3 fruit fly cellular contexts compared by ENCODE assay signal in genomic region chr3R:8861671-8862070, dm6.
TF ChIP-seq lines count a peak whose summit lies in the region.

No protein-coding gene starts in this region.

- TF ChIP-seq CTCF in whole organism, embryonic (GFP tag; optimal IDR thresholded peaks at IDR 0.05; lab: Kevin White, UChicago): no peak

TF ChIP-seq in whole organism, embryonic, 481 proteins besides CTCF, POLR2A, EP300 and RAD21 (continues in another document):
- TF ChIP-seq abd-A (tag; optimal IDR thresholded peaks at IDR 0.05; lab: Kevin White, UChicago): no peak
- no peak for TF ChIP-seq CG8359 (GFP tag; optimal IDR thresholded peaks at IDR 0.05; lab: Kevin White, UChicago; ENCODE audit: borderline replicate concordance)
- peak in 1 of 2 experiments; percentile 5 for TF ChIP-seq eve (GFP tag; optimal IDR thresholded peaks at IDR 0.05; lab: Kevin White, UChicago)
- no peak for TF ChIP-seq Jarid2 (GFP tag; optimal IDR thresholded peaks at IDR 0.05; lab: Kevin White, UChicago)
- no peak for TF ChIP-seq CG11560 (tag; IDR thresholded peaks at IDR 0.05; lab: Robert Waterston, UW)
- no peak for TF ChIP-seq CG17829 (tag; optimal IDR thresholded peaks at IDR 0.05; lab: Kevin White, UChicago)
- TF ChIP-seq Bdp1 (GFP tag; optimal IDR thresholded peaks at IDR 0.05; lab: Kevin White, UChicago): peak; percentile 97
- no peak for TF ChIP-seq CG1792 (GFP tag; optimal IDR thresholded peaks at IDR 0.05; lab: Kevin White, UChicago)
- TF ChIP-seq Adf1 (GFP tag; IDR thresholded peaks at IDR 0.05; lab: Robert Waterston, UW): no peak
- no peak for TF ChIP-seq CG10366 (GFP tag; IDR thresholded peaks at IDR 0.05; lab: Robert Waterston, UW)
- TF ChIP-seq MESR4 (GFP tag; optimal IDR thresholded peaks at IDR 0.05; lab: Kevin White, UChicago): no peak
- peak; percentile 84 for TF ChIP-seq CG6791 (GFP tag; IDR thresholded peaks at IDR 0.05; lab: Robert Waterston, UW; ENCODE audit: partially characterized antibody)
- no peak for TF ChIP-seq fd102C (GFP tag; optimal IDR thresholded peaks at IDR 0.05; lab: Kevin White, UChicago)
- TF ChIP-seq Doc3 (GFP tag; IDR thresholded peaks at IDR 0.05; lab: Robert Waterston, UW; ENCODE audit: partially characterized antibody): no peak
- TF ChIP-seq CG8290 (GFP tag; optimal IDR thresholded peaks at IDR 0.05; lab: Kevin White, UChicago): peak; percentile 93
- TF ChIP-seq CG8290 (tag; optimal IDR thresholded peaks at IDR 0.05; lab: Kevin White, UChicago): peak in 1 of 2 experiments; percentile 80
- TF ChIP-seq tgo (GFP tag; IDR thresholded peaks at IDR 0.05; lab: Robert Waterston, UW): no peak
- no peak for TF ChIP-seq pfk (GFP tag; optimal IDR thresholded peaks at IDR 0.05; lab: Kevin White, UChicago)
- TF ChIP-seq nau (GFP tag; optimal IDR thresholded peaks at IDR 0.05; lab: Kevin White, UChicago): no peak
- TF ChIP-seq btn (GFP tag; optimal IDR thresholded peaks at IDR 0.05; lab: Kevin White, UChicago): no peak
- TF ChIP-seq gcm (GFP tag; optimal IDR thresholded peaks at IDR 0.05; lab: Kevin White, UChicago): no peak
- TF ChIP-seq CG9932 (GFP tag; IDR thresholded peaks at IDR 0.05; lab: Robert Waterston, UW): no peak
- TF ChIP-seq CG11093 (GFP tag; IDR thresholded peaks at IDR 0.05; lab: Robert Waterston, UW): no peak
- no peak for TF ChIP-seq CG4424 (GFP tag; optimal IDR thresholded peaks at IDR 0.05; lab: Kevin White, UChicago)
- peak; percentile 68 for TF ChIP-seq CG13894 (tag; optimal IDR thresholded peaks at IDR 0.05; lab: Kevin White, UChicago)
- TF ChIP-seq CG31365 (tag; optimal IDR thresholded peaks at IDR 0.05; lab: Kevin White, UChicago): no peak
- TF ChIP-seq caup (GFP tag; optimal IDR thresholded peaks at IDR 0.05; lab: Kevin White, UChicago; ENCODE audit: severe bottlenecking): no peak
- TF ChIP-seq Camta (GFP tag; optimal IDR thresholded peaks at IDR 0.05; lab: Kevin White, UChicago): no peak
- TF ChIP-seq fu2 (GFP tag; optimal IDR thresholded peaks at IDR 0.05; lab: Kevin White, UChicago): no peak
- no peak for TF ChIP-seq CG30431 (GFP tag; optimal IDR thresholded peaks at IDR 0.05; lab: Kevin White, UChicago)
- TF ChIP-seq Ets97D (GFP tag; optimal IDR thresholded peaks at IDR 0.05; lab: Kevin White, UChicago): no peak

TF ChIP-seq in whole organism, prepupa, 60 proteins besides CTCF, POLR2A, EP300 and RAD21:
- TF ChIP-seq vri (GFP tag; optimal IDR thresholded peaks at IDR 0.05; lab: Kevin White, UChicago): no peak
- peak; percentile 32 for TF ChIP-seq Eip78C (GFP tag; lab: Kevin White, UChicago)
- TF ChIP-seq svp (GFP tag; lab: Kevin White, UChicago): peak; percentile 60
- no peak for TF ChIP-seq Gug (GFP tag; IDR thresholded peaks at IDR 0.05; lab: Robert Waterston, UW)
- TF ChIP-seq topi (GFP tag; optimal IDR thresholded peaks at IDR 0.05; lab: Kevin White, UChicago): no peak
- no peak for TF ChIP-seq pdm3 (GFP tag; optimal IDR thresholded peaks at IDR 0.05; lab: Kevin White, UChicago)

TF ChIP-seq in whole organism, wandering third instar larva, 38 proteins besides CTCF, POLR2A, EP300 and RAD21:
- TF ChIP-seq N (GFP tag; optimal IDR thresholded peaks at IDR 0.05; lab: Kevin White, UChicago) (no peak), usp (GFP tag; optimal IDR thresholded peaks at IDR 0.05; lab: Kevin White, UChicago) (no peak), fru (GFP tag; optimal IDR thresholded peaks at IDR 0.05; lab: Kevin White, UChicago) (no peak), ey (GFP tag; optimal IDR thresholded peaks at IDR 0.05; lab: Kevin White, UChicago) (no peak), Abd-B (GFP tag; optimal IDR thresholded peaks at IDR 0.05; lab: Kevin White, UChicago) (no peak), psq (GFP tag; optimal IDR thresholded peaks at IDR 0.05; lab: Kevin White, UChicago) (no peak), Hnf4 (GFP tag; optimal IDR thresholded peaks at IDR 0.05; lab: Kevin White, UChicago) (peak; percentile 12), Myc (optimal IDR thresholded peaks at IDR 0.05; lab: Kevin White, UChicago) (no peak)
